Fruit fly (Drosophila melanogaster): ENCODE data around the gene CG4229.

Gene CG4229

DNA sequence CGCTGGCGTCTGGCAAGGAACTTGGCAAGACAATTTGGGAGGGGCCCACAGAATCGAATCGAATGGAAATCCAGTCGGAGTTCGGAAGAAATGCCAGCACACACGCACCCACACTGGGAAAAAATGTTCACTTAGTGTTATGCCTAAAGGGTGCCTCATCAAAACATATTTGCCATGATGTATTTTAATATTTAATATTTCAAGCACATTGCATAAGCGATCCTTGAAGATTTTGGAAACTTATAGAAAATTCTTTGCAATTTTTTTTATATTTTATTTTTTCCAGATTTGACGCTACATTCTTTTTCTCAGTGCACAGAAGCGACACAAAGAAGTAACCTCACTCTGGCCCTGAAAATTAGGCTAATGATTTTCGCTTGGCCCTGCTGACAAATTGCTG is 9.5 kb downstream of the CG4229 start (continued):
- TF ChIP-seq CG3847 (GFP tag; IDR thresholded peaks at IDR 0.05) (no peak), CG1792 (GFP tag; optimal IDR thresholded peaks at IDR 0.05) (no peak), prd (optimal IDR thresholded peaks at IDR 0.05) (no peak), prd (GFP tag; IDR thresholded peaks at IDR 0.05) (peak; percentile 50; the same call in 2 of the 3 replicates), CG10274 (GFP tag; optimal IDR thresholded peaks at IDR 0.05) (no peak), CG17802 (tag; optimal IDR thresholded peaks at IDR 0.05) (no peak), maf-S (GFP tag; optimal IDR thresholded peaks at IDR 0.05) (no peak), CG3838 (GFP tag; optimal IDR thresholded peaks at IDR 0.05) (no peak), chinmo (GFP tag; IDR thresholded peaks at IDR 0.05; ENCODE audit: partially characterized antibody) (no peak), unpg (GFP tag; optimal IDR thresholded peaks at IDR 0.05) (peak; percentile 13), Xrp1 (GFP tag; IDR thresholded peaks at IDR 0.05) (peak; percentile 51; the same call in 1 of the 2 replicates), CG12104 (GFP tag; optimal IDR thresholded peaks at IDR 0.05) (no peak), CG1024 (GFP tag; IDR thresholded peaks at IDR 0.05) (no peak), slp2 (GFP tag; optimal IDR thresholded peaks at IDR 0.05) (no peak), CG1602 (GFP tag; optimal IDR thresholded peaks at IDR 0.05) (no peak), Aef1 (GFP tag; IDR thresholded peaks at IDR 0.05) (no peak), CG4282 (GFP tag; optimal IDR thresholded peaks at IDR 0.05) (no peak), CG15269 (tag; optimal IDR thresholded peaks at IDR 0.05) (no peak), Dek (tag; optimal IDR thresholded peaks at IDR 0.05) (no peak), tx (GFP tag; optimal IDR thresholded peaks at IDR 0.05) (no peak), disco-r (GFP tag; optimal IDR thresholded peaks at IDR 0.05) (no peak), CG2129 (GFP tag; IDR thresholded peaks at IDR 0.05; ENCODE audit: partially characterized antibody) (no peak), sr (GFP tag; IDR thresholded peaks at IDR 0.05) (no peak), CG7357 (GFP tag; IDR thresholded peaks at IDR 0.05) (no peak), ftz-f1 (GFP tag; optimal IDR thresholded peaks at IDR 0.05) (no peak), ci (GFP tag; IDR thresholded peaks at IDR 0.05) (peak; percentile 31; the same call in 1 of the 3 replicates), CG12236 (GFP tag; optimal IDR thresholded peaks at IDR 0.05) (no peak), CG18599 (GFP tag; optimal IDR thresholded peaks at IDR 0.05) (no peak), CG7839 (tag; optimal IDR thresholded peaks at IDR 0.05) (peak; percentile 22), tgo (GFP tag; IDR thresholded peaks at IDR 0.05) (peak; percentile 27; the same call in 1 of the 3 replicates), br (optimal IDR thresholded peaks at IDR 0.05) (no peak), btn (GFP tag; optimal IDR thresholded peaks at IDR 0.05) (no peak), Hr51 (GFP tag; optimal IDR thresholded peaks at IDR 0.05) (peak in 1 of 2 experiments; percentile 32)

DNA sequence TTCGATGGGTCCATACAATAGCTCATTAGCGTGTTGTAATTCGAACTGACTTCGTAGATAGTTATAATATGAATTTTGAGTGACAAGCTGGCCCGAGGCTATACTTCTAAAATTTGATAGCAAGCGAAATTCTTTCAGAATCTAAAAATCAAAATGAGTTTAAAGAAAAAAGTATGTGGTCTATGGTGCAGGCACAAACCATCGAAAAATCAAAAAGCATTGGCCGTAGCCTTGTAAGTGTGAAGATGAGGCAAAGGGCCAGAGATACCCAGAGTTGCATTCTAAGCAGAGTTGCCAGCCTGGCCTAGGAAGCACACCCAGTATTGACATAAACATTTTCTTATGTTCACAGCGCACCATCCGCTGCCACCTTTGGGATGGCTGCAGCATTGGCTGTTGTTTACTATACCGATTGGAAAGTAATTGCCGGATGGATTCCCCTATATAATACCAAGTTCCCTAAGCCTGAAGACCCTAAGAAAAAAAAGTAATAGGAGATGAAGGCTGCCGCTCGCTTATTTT is 10.1 kb downstream of the CG4229 start, which contains the start of gene UQCR-6.4L:
Gene UQCR-6.4L, plus strand, starts transcription at position 51 of the 522 bp plus-strand sequence.
- peak; percentile 8; the same call in 1 of the 2 replicates for TF ChIP-seq amos (GFP tag; IDR thresholded peaks at IDR 0.05; ENCODE audit: partially characterized antibody)
- 0 out of 3 replicates have a peak, but pooled peaks have one; percentile 10 for TF ChIP-seq ken (GFP tag; IDR thresholded peaks at IDR 0.05)
- 0 out of 3 replicates have a peak, but pooled peaks have one; percentile 7 for TF ChIP-seq row (GFP tag; IDR thresholded peaks at IDR 0.05)
- TF ChIP-seq CG2116 (GFP tag; optimal IDR thresholded peaks at IDR 0.05) = peak; percentile 64
- TF ChIP-seq Dbx (GFP tag; IDR thresholded peaks at IDR 0.05) = no peak
- TF ChIP-seq Drgx (GFP tag; IDR thresholded peaks at IDR 0.05) = no peak
- peak; percentile 97 for TF ChIP-seq stwl (tag; optimal IDR thresholded peaks at IDR 0.05)
- peak; percentile 34 for TF ChIP-seq Med (GFP tag)
- peak; percentile 65 for TF ChIP-seq sens (GFP tag)
